Worm (Caenorhabditis elegans) whole organism, late embryonic: ENCODE data around the gene F18A12.7.

ENCODE experiments used
- ahr-1 ChIP-seq: sonication (generic microtip); optimal IDR thresholded peaks from 2 replicates; lab custom pipeline; 2016; ENCODE audit warnings: missing genetic modification characterization, missing compliant biosample characterization
- ama-1 ChIP-seq: fragments of 150-350 bp; optimal IDR thresholded peaks from 2 replicates; lab custom pipeline; 2014
- che-1 ChIP-seq: sonication (generic microtip); optimal IDR thresholded peaks from 2 replicates; lab custom pipeline; 2016; ENCODE audit warnings: mild to moderate bottlenecking, missing genetic modification characterization, missing compliant biosample characterization
- hlh-6 ChIP-seq: sonication (generic microtip); optimal IDR thresholded peaks from 2 replicates; lab custom pipeline; 2016; ENCODE audit warnings: missing genotype, missing genetic modification characterization, missing compliant biosample characterization
- madf-2 ChIP-seq: sonication (generic microtip); optimal IDR thresholded peaks from 2 replicates; lab custom pipeline; 2017; ENCODE audit warnings: missing genetic modification characterization, missing compliant biosample characterization
- mec-3 ChIP-seq: sonication (generic microtip); optimal IDR thresholded peaks from 2 replicates; lab custom pipeline; 2016; ENCODE audit warnings: borderline replicate concordance, missing genetic modification characterization, missing compliant biosample characterization
- pha-4 ChIP-seq: fragments of 150-350 bp; optimal IDR thresholded peaks from 2 replicates; lab custom pipeline; 2018; ENCODE audit warnings: missing biosample characterization, missing genetic modification reagents, missing genetic modification characterization
- pqm-1 ChIP-seq: sonication (generic microtip); optimal IDR thresholded peaks from 2 replicates; lab custom pipeline; 2016; ENCODE audit warnings: missing genetic modification characterization, missing compliant biosample characterization
- pros-1 ChIP-seq: fragments of 150-350 bp; optimal IDR thresholded peaks from 2 replicates; lab custom pipeline; 2014; ENCODE audit warnings: missing biosample characterization, missing genetic modification reagents, missing genetic modification characterization
- sox-2 ChIP-seq: fragments of 200-800 bp; sonication (Bioruptor generic); IDR thresholded peaks from 2 replicates; pipeline ENCODE4 v1.3.6; 2022; ENCODE audit warnings: missing genetic modification reagents, missing genetic modification characterization, missing compliant biosample characterization
- tbx-2 ChIP-seq: sonication (generic microtip); optimal IDR thresholded peaks from 2 replicates; lab custom pipeline; 2016; ENCODE audit warnings: missing genetic modification characterization, missing compliant biosample characterization
- ztf-16 ChIP-seq: sonication (generic microtip); optimal IDR thresholded peaks from 2 replicates; lab custom pipeline; 2017; ENCODE audit warnings: missing genetic modification characterization, missing compliant biosample characterization

- TF ChIP-seq mec-3 (tag; lab: Kevin White, UChicago): no peak
- TF ChIP-seq madf-2 (tag; lab: Kevin White, UChicago): no peak
- TF ChIP-seq pqm-1: no peak
- TF ChIP-seq che-1: no peak
- TF ChIP-seq ama-1 (lab: Kevin White, UChicago): no peak
- TF ChIP-seq tbx-2 (tag; lab: Kevin White, UChicago): no peak
- no peak for TF ChIP-seq pha-4 (tag; lab: Kevin White, UChicago)
- TF ChIP-seq hlh-6: no peak
- no peak for TF ChIP-seq ahr-1 (tag; lab: Kevin White, UChicago)
- no peak for TF ChIP-seq sox-2
- no peak for TF ChIP-seq pros-1 (tag; lab: Kevin White, UChicago)
- no peak for TF ChIP-seq ztf-16 (tag; lab: Kevin White, UChicago)
Measured at ce11 chrII:3378275-3378674, 36.0 kb downstream of the F18A12.7 start, which contains the start of gene Y49F6C.2.
